Worm (Caenorhabditis elegans) whole organism, L3 larva: ENCODE data around the gene glb-15.

ENCODE experiments used
- R02D3.7 ChIP-seq: fragments of 150-350 bp; optimal IDR thresholded peaks from 2 replicates; lab custom pipeline; 2014; ENCODE audit warnings: missing biosample characterization, missing genetic modification characterization
- ZK546.5 ChIP-seq: sonication (generic microtip); optimal IDR thresholded peaks from 2 replicates; lab custom pipeline; 2017; ENCODE audit warnings: missing biosample characterization, missing genetic modification characterization
- aly-2 ChIP-seq: fragments of 150-350 bp; optimal IDR thresholded peaks from 2 replicates; lab custom pipeline; 2014; ENCODE audit warnings: missing biosample characterization, missing genetic modification characterization
- ama-1 ChIP-seq: fragments of 150-350 bp; optimal IDR thresholded peaks from 2 replicates; lab custom pipeline; 2018
- ceh-16 ChIP-seq: sonication (generic microtip); optimal IDR thresholded peaks from 2 replicates; lab custom pipeline; 2017; ENCODE audit warnings: missing biosample characterization, missing genetic modification characterization
- ceh-28 ChIP-seq: fragments of 150-350 bp; optimal IDR thresholded peaks from 2 replicates; lab custom pipeline; 2014; ENCODE audit warnings: missing biosample characterization, missing genetic modification reagents, missing genetic modification characterization
- ceh-82 ChIP-seq: fragments of 150-350 bp; optimal IDR thresholded peaks from 2 replicates; lab custom pipeline; 2014; ENCODE audit warnings: missing biosample characterization, missing genetic modification characterization
- ceh-9 ChIP-seq: sonication (generic microtip); optimal IDR thresholded peaks from 2 replicates; lab custom pipeline; 2018; ENCODE audit warnings: missing biosample characterization, missing genetic modification characterization
- daf-12 ChIP-seq: fragments of 150-350 bp; optimal IDR thresholded peaks from 2 replicates; lab custom pipeline; 2014; ENCODE audit warnings: missing biosample characterization, missing genetic modification reagents, missing genetic modification characterization
- egl-27 ChIP-seq: sonication (generic microtip); optimal IDR thresholded peaks from 4 replicates; lab custom pipeline; 2017; ENCODE audit warnings: missing biosample characterization, missing genetic modification reagents, missing genetic modification characterization
- egl-5 ChIP-seq: fragments of 150-350 bp; optimal IDR thresholded peaks from 2 replicates; lab custom pipeline; 2017; ENCODE audit warnings: missing biosample characterization, missing genetic modification reagents, missing genetic modification characterization, inconsistent platforms
- elt-1 ChIP-seq: fragments of 150-350 bp; optimal IDR thresholded peaks from 2 replicates; lab custom pipeline; 2014; ENCODE audit warnings: missing biosample characterization, missing genetic modification characterization
- elt-2 ChIP-seq: sonication (generic microtip); optimal IDR thresholded peaks from 2 replicates; lab custom pipeline; 2016; ENCODE audit warnings: missing genetic modification reagents, mild to moderate bottlenecking, missing genetic modification characterization, missing compliant biosample characterization
- elt-3 ChIP-seq, 3 experiments: fragments of 150-350 bp in 1 of 3; sonication (generic microtip) in 2 of 3; optimal IDR thresholded peaks; 2 replicates in 2 of 3; 4 replicates in 1 of 3; lab custom pipeline; 2014 to 2017; ENCODE audit warnings: missing biosample characterization in 3 of 3, missing genetic modification characterization in 3 of 3
- eor-1 ChIP-seq, 2 experiments: fragments of 150-350 bp; optimal IDR thresholded peaks; 2 replicates each; lab custom pipeline; 2014 to 2018; ENCODE audit warnings: missing biosample characterization in 2 of 2, missing genetic modification characterization in 2 of 2
- fkh-10 ChIP-seq: sonication (generic microtip); optimal IDR thresholded peaks from 2 replicates; lab custom pipeline; 2017; ENCODE audit warnings: missing biosample characterization, missing genetic modification reagents, missing genetic modification characterization
- fkh-2 ChIP-seq: fragments of 150-350 bp; optimal IDR thresholded peaks from 2 replicates; lab custom pipeline; 2014; ENCODE audit warnings: missing biosample characterization, missing genetic modification reagents, missing genetic modification characterization
- fos-1 ChIP-seq: fragments of 150-350 bp; optimal IDR thresholded peaks from 2 replicates; lab custom pipeline; 2014; ENCODE audit warnings: missing biosample characterization, missing genetic modification characterization
- hmg-11 ChIP-seq: sonication (generic microtip); optimal IDR thresholded peaks from 2 replicates; lab custom pipeline; 2016; ENCODE audit warnings: missing genetic modification characterization, missing compliant biosample characterization
- jun-1 ChIP-seq: fragments of 150-350 bp; optimal IDR thresholded peaks from 2 replicates; lab custom pipeline; 2014; ENCODE audit warnings: missing biosample characterization, missing genetic modification reagents, missing genetic modification characterization
- lin-15B ChIP-seq: fragments of 150-350 bp; optimal IDR thresholded peaks from 2 replicates; lab custom pipeline; 2014; ENCODE audit warnings: missing biosample characterization, missing genetic modification characterization
- lin-39 ChIP-seq: fragments of 150-350 bp; optimal IDR thresholded peaks from 2 replicates; lab custom pipeline; 2018; ENCODE audit warnings: missing biosample characterization, missing genetic modification reagents, missing genetic modification characterization
- lsy-12 ChIP-seq: sonication (generic microtip); optimal IDR thresholded peaks from 2 replicates; lab custom pipeline; 2016; ENCODE audit warnings: mild to moderate bottlenecking, missing genetic modification characterization, missing compliant biosample characterization
- mdl-1 ChIP-seq: fragments of 150-350 bp; optimal IDR thresholded peaks from 2 replicates; lab custom pipeline; 2014; ENCODE audit warnings: missing biosample characterization, missing genetic modification characterization
- mml-1 ChIP-seq: fragments of 150-350 bp; sonication (generic microtip); optimal IDR thresholded peaks from 3 replicates; lab custom pipeline; 2014; ENCODE audit warnings: missing biosample characterization, missing genetic modification characterization
- nfya-1 ChIP-seq: sonication (generic microtip); optimal IDR thresholded peaks from 2 replicates; lab custom pipeline; 2017; ENCODE audit warnings: missing genetic modification characterization, mild to moderate bottlenecking, missing compliant biosample characterization, antibody characterized with exemption, moderate library complexity; ENCODE audit not compliant: insufficient read depth
- nhr-11 ChIP-seq: fragments of 150-350 bp; optimal IDR thresholded peaks from 2 replicates; lab custom pipeline; 2014; ENCODE audit warnings: missing biosample characterization, missing genetic modification characterization
- nhr-12 ChIP-seq: fragments of 150-350 bp; optimal IDR thresholded peaks from 2 replicates; lab custom pipeline; 2014; ENCODE audit warnings: missing biosample characterization, missing genetic modification characterization
- nhr-23 ChIP-seq: fragments of 150-350 bp; optimal IDR thresholded peaks from 2 replicates; lab custom pipeline; 2014; ENCODE audit warnings: missing biosample characterization, missing genetic modification reagents, missing genetic modification characterization
- nhr-237 ChIP-seq: fragments of 150-350 bp; optimal IDR thresholded peaks from 2 replicates; lab custom pipeline; 2014; ENCODE audit warnings: missing biosample characterization, missing genetic modification characterization
- nhr-25 ChIP-seq: sonication (generic microtip); optimal IDR thresholded peaks from 2 replicates; lab custom pipeline; 2017; ENCODE audit warnings: missing biosample characterization, missing genetic modification characterization
- nhr-28 ChIP-seq: fragments of 150-350 bp; optimal IDR thresholded peaks from 2 replicates; lab custom pipeline; 2014; ENCODE audit warnings: missing biosample characterization, missing genetic modification characterization
- nhr-43 ChIP-seq: sonication (generic microtip); optimal IDR thresholded peaks from 2 replicates; lab custom pipeline; 2016; ENCODE audit warnings: mild to moderate bottlenecking, missing genetic modification characterization, missing compliant biosample characterization; ENCODE audit not compliant: poor library complexity, severe bottlenecking
- nhr-67 ChIP-seq: fragments of 150-350 bp; optimal IDR thresholded peaks from 2 replicates; lab custom pipeline; 2014; ENCODE audit warnings: missing biosample characterization, missing genetic modification characterization
- nhr-76 ChIP-seq: fragments of 150-350 bp; sonication (generic microtip); optimal IDR thresholded peaks from 5 replicates; lab custom pipeline; 2014; ENCODE audit warnings: missing biosample characterization, missing genetic modification characterization
- nhr-77 ChIP-seq: fragments of 150-350 bp; optimal IDR thresholded peaks from 2 replicates; lab custom pipeline; 2014; ENCODE audit warnings: missing biosample characterization, missing genetic modification characterization
- pha-4 ChIP-seq: fragments of 150-350 bp; optimal IDR thresholded peaks from 2 replicates; lab custom pipeline; 2014; ENCODE audit warnings: missing biosample characterization, missing genetic modification reagents, missing genetic modification characterization
- pqm-1 ChIP-seq: fragments of 150-350 bp; optimal IDR thresholded peaks from 2 replicates; lab custom pipeline; 2017; ENCODE audit warnings: missing biosample characterization, missing genetic modification characterization, inconsistent platforms
- sea-2 ChIP-seq: fragments of 150-350 bp; sonication (generic microtip); optimal IDR thresholded peaks from 4 replicates; lab custom pipeline; 2014; ENCODE audit warnings: missing biosample characterization, missing genetic modification reagents, missing genetic modification characterization
- skn-1 ChIP-seq: fragments of 150-350 bp; optimal IDR thresholded peaks from 2 replicates; lab custom pipeline; 2014; ENCODE audit warnings: missing biosample characterization, missing genetic modification characterization
- snpc-4 ChIP-seq: fragments of 150-350 bp; optimal IDR thresholded peaks from 2 replicates; lab custom pipeline; 2014; ENCODE audit warnings: missing biosample characterization, missing genetic modification characterization
- tbx-2 ChIP-seq: sonication (generic microtip); optimal IDR thresholded peaks from 2 replicates; lab custom pipeline; 2016; ENCODE audit warnings: mild to moderate bottlenecking, missing genetic modification characterization, missing compliant biosample characterization
- unc-39 ChIP-seq: sonication (generic microtip); optimal IDR thresholded peaks from 4 replicates; lab custom pipeline; 2017; ENCODE audit warnings: missing biosample characterization, missing genetic modification characterization
- unc-62 ChIP-seq: fragments of 150-350 bp; sonication (generic microtip); optimal IDR thresholded peaks from 4 replicates; lab custom pipeline; 2014; ENCODE audit warnings: missing biosample characterization, missing genetic modification reagents, missing genetic modification characterization
- zag-1 ChIP-seq: fragments of 150-350 bp; optimal IDR thresholded peaks from 2 replicates; lab custom pipeline; 2014; ENCODE audit warnings: missing biosample characterization, missing genetic modification characterization
- ztf-11 ChIP-seq: fragments of 150-350 bp; optimal IDR thresholded peaks from 2 replicates; lab custom pipeline; 2014; ENCODE audit warnings: missing biosample characterization, missing genetic modification characterization
- ztf-4 ChIP-seq: fragments of 150-350 bp; optimal IDR thresholded peaks from 2 replicates; lab custom pipeline; 2014; ENCODE audit warnings: missing biosample characterization, missing genetic modification characterization

glb-15 gene

ce11 chrV:11644166-11644565 lies 26.1 kb upstream of the glb-15 start, which contains the start of gene bir-1:
bir-1 (plus strand) TSS chrV:11644477.
- TF ChIP-seq unc-39 (no peak), unc-62 (GFP tag; lab: Kevin White, UChicago) (no peak), ztf-11 (tag; lab: Kevin White, UChicago) (no peak), lsy-12 (no peak), nhr-67 (tag; lab: Kevin White, UChicago) (no peak), aly-2 (no peak), ZK546.5 (tag; lab: Kevin White, UChicago) (no peak), nhr-25 (tag; lab: Kevin White, UChicago) (peak; percentile 59), nhr-76 (tag; lab: Kevin White, UChicago) (no peak), elt-3 (tag; optimal IDR thresholded peaks at IDR 0.05; lab: Kevin White, UChicago) (no peak), ceh-82 (tag; lab: Kevin White, UChicago) (no peak), mdl-1 (peak; percentile 57), jun-1 (no peak), nhr-23 (tag; lab: Kevin White, UChicago) (peak; percentile 55), lin-15B (peak; percentile 87), hmg-11 (tag; lab: Kevin White, UChicago) (peak; percentile 26), lin-39 (tag; lab: Kevin White, UChicago) (peak; percentile 87), fkh-2 (tag; lab: Kevin White, UChicago) (no peak), nhr-77 (tag; lab: Kevin White, UChicago) (no peak), R02D3.7 (tag; lab: Kevin White, UChicago) (no peak), daf-12 (tag; lab: Kevin White, UChicago) (no peak), nhr-237 (tag; lab: Kevin White, UChicago) (no peak), nhr-12 (tag; lab: Kevin White, UChicago) (no peak), nhr-28 (tag; lab: Kevin White, UChicago) (no peak), ceh-16 (tag; lab: Kevin White, UChicago) (no peak), fos-1 (tag; lab: Kevin White, UChicago) (no peak), ama-1 (lab: Kevin White, UChicago) (no peak), nhr-11 (no peak), pha-4 (tag; lab: Kevin White, UChicago) (peak; percentile 78), ceh-28 (peak; percentile 75), fkh-10 (GFP tag; lab: Kevin White, UChicago) (no peak), mml-1 (no peak), pqm-1 (tag; lab: Kevin White, UChicago) (peak; percentile 17), skn-1 (tag; lab: Kevin White, UChicago) (no peak), nfya-1 (tag; lab: Kevin White, UChicago) (peak; percentile 81), elt-2 (tag; lab: Kevin White, UChicago) (peak; percentile 30), ztf-4 (tag; lab: Kevin White, UChicago) (no peak), nhr-43 (peak; percentile 70), ceh-9 (tag; lab: Kevin White, UChicago) (no peak), tbx-2 (tag; lab: Kevin White, UChicago) (no peak), egl-5 (peak; percentile 50), sea-2 (no peak), elt-1 (no peak), egl-27 (tag; lab: Kevin White, UChicago) (no peak), snpc-4 (tag; lab: Kevin White, UChicago) (peak; percentile 87), eor-1 (tag; optimal IDR thresholded peaks at IDR 0.05; lab: Kevin White, UChicago) (no peak), zag-1 (tag; lab: Kevin White, UChicago) (no peak)
